Worm (Caenorhabditis elegans): ENCODE measurements around the gene C06A1.3.

Gene C06A1.3

DNA sequence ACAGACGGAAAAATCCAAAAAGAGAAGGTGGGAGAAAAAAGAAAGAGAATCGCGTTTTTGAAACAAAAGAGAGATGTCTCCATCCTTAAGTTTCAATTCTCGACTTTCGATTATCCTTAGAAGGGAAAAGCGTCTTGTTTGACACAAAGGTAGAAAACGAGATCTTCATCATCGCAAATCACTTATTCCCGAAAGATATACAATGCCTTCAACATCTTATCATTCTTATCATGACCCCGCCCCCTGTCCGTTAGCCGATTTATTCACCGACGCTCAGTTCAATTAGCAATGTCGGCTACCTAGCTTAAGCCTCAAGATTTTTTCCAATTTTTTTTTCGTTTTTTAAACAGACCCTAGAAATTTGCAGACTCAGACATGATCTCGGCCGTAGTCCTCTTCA, 26.9 kb downstream of the C06A1.3 start, which contains the start of gene C14A4.9:
C14A4.9 (plus strand) TSS at position 368 of the 400 bp plus-strand sequence.
- no peak for TF ChIP-seq him-1 (tag; optimal IDR thresholded peaks at IDR 0.05)
- no peak for TF ChIP-seq W03F9.2 (tag; optimal IDR thresholded peaks at IDR 0.05)
- no peak for TF ChIP-seq dao-5 (tag; optimal IDR thresholded peaks at IDR 0.05)

ce11 chrII:10602184-10602583, 30.1 kb downstream of the C06A1.3 start, which contains the start of gene srv-2:
srv-2 (minus strand) TSS chrII:10602284.
- no peak for TF ChIP-seq W03F9.2 (tag; optimal IDR thresholded peaks at IDR 0.05)
- no peak for TF ChIP-seq him-1 (tag; optimal IDR thresholded peaks at IDR 0.05)
- no peak for TF ChIP-seq dao-5 (tag; optimal IDR thresholded peaks at IDR 0.05)

- TF ChIP-seq dao-5 (tag; optimal IDR thresholded peaks at IDR 0.05) (no peak), him-1 (tag; optimal IDR thresholded peaks at IDR 0.05) (no peak), W03F9.2 (tag; optimal IDR thresholded peaks at IDR 0.05) (no peak)
Observed at ce11 chrII:10603560-10603959, 31.5 kb downstream of the C06A1.3 start.

DNA sequence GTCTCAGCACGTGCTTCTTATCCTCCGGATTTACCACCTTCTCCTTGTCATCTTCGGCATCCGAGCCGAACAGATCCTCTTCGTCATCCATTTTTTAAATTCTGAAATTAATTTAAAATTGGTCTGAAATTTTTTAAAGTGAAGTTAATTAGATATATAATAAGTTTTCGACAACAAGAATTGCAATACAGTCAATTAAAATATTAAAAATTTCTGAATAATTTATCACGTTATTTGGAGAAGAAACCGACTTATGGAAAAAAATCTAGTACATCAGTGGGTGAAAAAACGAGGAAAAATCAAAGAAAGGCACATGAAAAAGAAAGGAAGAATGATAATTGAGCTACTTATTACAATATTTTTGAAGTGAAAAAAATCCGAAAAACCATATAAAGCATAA, 33.4 kb downstream of the C06A1.3 start, which contains the start of gene taf-13:
taf-13 (minus strand) TSS at position 101 of the 400 bp plus-strand sequence.
- TF ChIP-seq dao-5 (tag; optimal IDR thresholded peaks at IDR 0.05) (no peak), W03F9.2 (tag; optimal IDR thresholded peaks at IDR 0.05) (no peak), him-1 (tag; optimal IDR thresholded peaks at IDR 0.05) (no peak)

ce11 chrII:10607238-10607961, 35.3 kb downstream of the C06A1.3 start, which contains the start of gene ccm-3:
ccm-3 (minus strand) TSS chrII:10607275.
- TF ChIP-seq him-1 (tag; optimal IDR thresholded peaks at IDR 0.05) (no peak), dao-5 (tag; optimal IDR thresholded peaks at IDR 0.05) (no peak), W03F9.2 (tag; optimal IDR thresholded peaks at IDR 0.05) (no peak)

ce11 chrII:10608821-10609220, 36.8 kb downstream of the C06A1.3 start:
- TF ChIP-seq W03F9.2 (tag; optimal IDR thresholded peaks at IDR 0.05), result no peak
- TF ChIP-seq dao-5 (tag; optimal IDR thresholded peaks at IDR 0.05), result no peak
- no peak for TF ChIP-seq him-1 (tag; optimal IDR thresholded peaks at IDR 0.05)

ce11 chrII:10612743-10613142, 40.7 kb downstream of the C06A1.3 start, which contains the start of gene C14A4.12:
C14A4.12 (plus strand) TSS chrII:10613043.
- TF ChIP-seq W03F9.2 (tag; optimal IDR thresholded peaks at IDR 0.05) (no peak), him-1 (tag; optimal IDR thresholded peaks at IDR 0.05) (no peak), dao-5 (tag; optimal IDR thresholded peaks at IDR 0.05) (no peak)

DNA sequence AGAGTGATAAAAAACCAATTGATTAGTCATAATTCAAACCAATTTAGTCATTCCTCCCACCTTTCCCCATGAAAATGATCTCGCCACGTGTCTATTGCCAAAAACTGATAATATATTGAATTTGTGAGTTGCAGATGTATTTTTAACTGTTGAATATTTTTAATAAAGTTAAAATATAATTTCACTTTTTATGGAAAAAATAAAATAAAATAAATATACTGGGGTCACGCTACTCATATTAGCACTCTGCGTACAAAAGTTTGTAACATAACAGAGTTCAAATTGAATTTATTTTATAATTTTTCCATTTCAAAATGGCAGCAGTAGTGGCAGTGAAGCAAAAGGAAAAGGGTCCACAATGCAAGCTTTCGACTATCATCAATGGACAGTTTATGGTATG, 46.1 kb downstream of the C06A1.3 start, which contains the start of gene C14A4.13:
C14A4.13 (plus strand) TSS at position 301 of the 400 bp plus-strand sequence.
- no peak for TF ChIP-seq him-1 (tag; optimal IDR thresholded peaks at IDR 0.05)
- TF ChIP-seq W03F9.2 (tag; optimal IDR thresholded peaks at IDR 0.05), result no peak
- TF ChIP-seq dao-5 (tag; optimal IDR thresholded peaks at IDR 0.05), result no peak

DNA sequence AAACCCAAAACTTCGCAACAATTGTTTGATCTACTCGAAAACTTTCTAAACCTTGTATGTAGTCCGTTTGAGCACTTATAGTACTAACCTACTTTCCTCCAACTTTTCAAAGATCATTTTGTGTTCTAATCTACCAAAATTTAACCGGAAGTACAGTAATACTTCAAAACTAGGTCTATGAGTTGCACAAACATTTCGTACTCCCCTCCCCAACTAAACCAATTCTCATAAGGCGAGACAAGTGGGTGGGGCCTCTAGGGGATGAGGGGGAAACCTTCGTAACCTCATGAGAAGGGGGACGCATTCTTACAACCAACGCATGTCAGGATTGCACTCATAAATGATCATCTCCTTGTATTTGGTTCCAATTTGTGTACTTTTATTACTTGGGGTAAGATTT, 49.9 kb downstream of the C06A1.3 start, which contains the start of gene cutl-9:
cutl-9 (plus strand) TSS at position 301 of the 400 bp plus-strand sequence.
- TF ChIP-seq him-1 (tag; optimal IDR thresholded peaks at IDR 0.05) (no peak), dao-5 (tag; optimal IDR thresholded peaks at IDR 0.05) (no peak), W03F9.2 (tag; optimal IDR thresholded peaks at IDR 0.05) (no peak)
